Worm (Caenorhabditis elegans) whole organism, young adult: Measurements from ENCODE around the gene F55F3.4.

Experiments
- F49E8.2 ChIP-seq: sonication (generic microtip); optimal IDR thresholded peaks from 3 replicates; lab custom pipeline; 2017; ENCODE audit warnings: missing genetic modification characterization, mild to moderate bottlenecking, missing compliant biosample characterization, antibody characterized with exemption, moderate library complexity; ENCODE audit not compliant: insufficient read depth
- K12H6.12 ChIP-seq: fragments of 200-800 bp; sonication (Bioruptor generic); optimal IDR thresholded peaks from 2 replicates; lab custom pipeline; 2018; ENCODE audit warnings: mild to moderate bottlenecking, missing genetic modification characterization, missing compliant biosample characterization
- Y53G8AR.9 ChIP-seq: fragments of 200-800 bp; sonication (Bioruptor generic); conservative IDR thresholded peaks from 2 replicates; pipeline ENCODE4 v1.3.6; 2022; ENCODE audit warnings: missing genetic modification reagents, missing genetic modification characterization, missing compliant biosample characterization
- ets-4 ChIP-seq: fragments of 200-800 bp; sonication (Bioruptor generic); optimal IDR thresholded peaks from 2 replicates; lab custom pipeline; 2018; ENCODE audit warnings: mild to moderate bottlenecking, missing genetic modification characterization, missing compliant biosample characterization
- hlh-26 ChIP-seq: fragments of 200-800 bp; sonication (Bioruptor generic); conservative IDR thresholded peaks from 2 replicates; pipeline ENCODE4 v1.3.6; 2022; ENCODE audit warnings: missing genetic modification reagents, missing genetic modification characterization, missing compliant biosample characterization
- nfya-1 ChIP-seq: sonication (generic microtip); optimal IDR thresholded peaks from 2 replicates; lab custom pipeline; 2017; ENCODE audit warnings: antibody characterized with exemption, missing compliant biosample characterization, missing genetic modification characterization, borderline replicate concordance; ENCODE audit not compliant: insufficient read depth
- nhr-90 ChIP-seq: sonication (generic microtip); optimal IDR thresholded peaks from 2 replicates; lab custom pipeline; 2016; ENCODE audit warnings: missing genotype, mild to moderate bottlenecking, missing genetic modification characterization, missing compliant biosample characterization
- snpc-1.1 ChIP-seq: sonication (generic microtip); optimal IDR thresholded peaks from 2 replicates; lab custom pipeline; 2017; ENCODE audit warnings: missing genetic modification characterization, mild to moderate bottlenecking, missing compliant biosample characterization, antibody characterized with exemption, moderate library complexity, missing genotype, missing genetic modification reagents; ENCODE audit not compliant: insufficient read depth
- somi-1 ChIP-seq: fragments of 200-800 bp; sonication (Bioruptor generic); optimal IDR thresholded peaks from 2 replicates; lab custom pipeline; 2018; ENCODE audit warnings: mild to moderate bottlenecking, missing genetic modification characterization, missing compliant biosample characterization
- unc-62 ChIP-seq: fragments of 150-350 bp; optimal IDR thresholded peaks from 2 replicates; lab custom pipeline; 2014; ENCODE audit warnings: missing biosample characterization, missing genetic modification reagents, missing genetic modification characterization

ce11 chrX:13770508-13770978 lies 14.8 kb upstream of the F55F3.4 start, which contains the start of gene nkb-3:
- TF ChIP-seq nfya-1 (tag; lab: Kevin White, UChicago) = no peak
- no peak for TF ChIP-seq unc-62
- no peak for TF ChIP-seq hlh-26 (GFP tag; lab: Robert Waterston, UW)
- TF ChIP-seq K12H6.12 (tag; lab: Kevin White, UChicago) = no peak
- TF ChIP-seq ets-4 (GFP tag; lab: Kevin White, UChicago) = no peak
- TF ChIP-seq snpc-1.1 (tag; lab: Kevin White, UChicago) = no peak
- no peak for TF ChIP-seq F49E8.2 (tag; lab: Kevin White, UChicago)
- no peak for TF ChIP-seq Y53G8AR.9 (GFP tag; lab: Robert Waterston, UW)
- TF ChIP-seq somi-1 (GFP tag; lab: Kevin White, UChicago) = no peak
- no peak for TF ChIP-seq nhr-90 (tag; lab: Kevin White, UChicago)
